Worm (Caenorhabditis elegans) whole organism, early embryonic: ENCODE data around the gene C39E9.12.

Source experiments
- F13C5.2 ChIP-seq: sonication (generic microtip); optimal IDR thresholded peaks from 2 replicates; lab custom pipeline; 2017; ENCODE audit warnings: mild to moderate bottlenecking, missing genetic modification characterization, inconsistent platforms, missing compliant biosample characterization
- ama-1 ChIP-seq: fragments of 150-350 bp; optimal IDR thresholded peaks from 2 replicates; lab custom pipeline; 2014
- ceh-13 ChIP-seq: fragments of 200-800 bp; sonication (Bioruptor generic); optimal IDR thresholded peaks from 2 replicates; lab custom pipeline; 2018; ENCODE audit warnings: mild to moderate bottlenecking, missing genetic modification characterization, missing compliant biosample characterization
- ceh-36 ChIP-seq: sonication (generic microtip); optimal IDR thresholded peaks from 2 replicates; lab custom pipeline; 2016; ENCODE audit warnings: missing genetic modification characterization, inconsistent platforms, missing compliant biosample characterization
- ets-7 ChIP-seq: sonication (generic microtip); optimal IDR thresholded peaks from 2 replicates; lab custom pipeline; 2016; ENCODE audit warnings: missing genotype, missing genetic modification characterization, missing compliant biosample characterization
- flt-1 ChIP-seq: fragments of 200-800 bp; sonication (Bioruptor generic); IDR thresholded peaks from 2 replicates; pipeline ENCODE4 v1.3.6; 2022; ENCODE audit warnings: missing genetic modification characterization, missing compliant biosample characterization
- hmbx-1 ChIP-seq: sonication (generic microtip); optimal IDR thresholded peaks from 2 replicates; lab custom pipeline; 2016; ENCODE audit warnings: mild to moderate bottlenecking, missing genetic modification characterization, missing compliant biosample characterization
- pes-1 ChIP-seq: fragments of 200-800 bp; sonication (Bioruptor generic); IDR thresholded peaks from 2 replicates; pipeline ENCODE4 v1.3.6; 2022; ENCODE audit warnings: missing genetic modification reagents, missing genetic modification characterization, missing compliant biosample characterization
- scrt-1 ChIP-seq: fragments of 200-800 bp; sonication (Bioruptor generic); IDR thresholded peaks from 2 replicates; pipeline ENCODE4 v1.3.6; 2022; ENCODE audit warnings: missing genetic modification characterization, missing compliant biosample characterization
- sea-1 ChIP-seq: fragments of 200-800 bp; sonication (Bioruptor generic); conservative IDR thresholded peaks from 2 replicates; pipeline ENCODE4 v1.3.6; 2022; ENCODE audit warnings: missing genetic modification characterization, missing compliant biosample characterization
- tbx-11 ChIP-seq: fragments of 200-800 bp; sonication (Bioruptor generic); IDR thresholded peaks from 2 replicates; pipeline ENCODE4 v1.3.6; 2022; ENCODE audit warnings: missing genetic modification characterization, missing compliant biosample characterization
- tbx-37 ChIP-seq: fragments of 200-800 bp; sonication (Bioruptor generic); conservative IDR thresholded peaks from 2 replicates; pipeline ENCODE4 v1.3.6; 2022; ENCODE audit warnings: missing genetic modification reagents, missing genetic modification characterization, missing compliant biosample characterization
- tra-4 ChIP-seq: sonication (generic microtip); optimal IDR thresholded peaks from 2 replicates; lab custom pipeline; 2017; ENCODE audit warnings: missing genetic modification characterization, missing compliant biosample characterization

DNA sequence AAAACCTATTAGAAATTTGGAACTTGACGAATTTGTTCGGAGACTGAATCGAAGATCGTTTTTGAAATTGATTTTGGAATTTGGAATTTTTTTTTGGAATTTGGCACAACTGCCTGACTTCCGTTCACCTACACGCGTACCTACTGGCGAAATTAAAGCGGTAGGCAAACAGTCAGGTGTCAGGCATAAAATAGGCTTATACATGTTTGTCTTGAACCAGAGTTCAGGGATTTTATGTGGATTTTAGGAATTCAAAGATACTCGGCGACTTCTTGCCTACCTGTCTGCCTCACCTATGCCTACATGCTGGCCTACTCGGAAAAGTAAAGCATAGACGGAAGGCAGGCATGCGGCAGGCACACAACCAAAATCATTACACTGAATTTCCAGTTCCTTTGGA is 15.5 kb upstream of the C39E9.12 start:
- TF ChIP-seq tbx-37 (GFP tag; lab: Robert Waterston, UW) (no peak), F13C5.2 (no peak), scrt-1 (GFP tag; lab: Robert Waterston, UW) (no peak), ets-7 (tag; lab: Kevin White, UChicago) (no peak), tbx-11 (no peak), ama-1 (lab: Kevin White, UChicago) (no peak), flt-1 (GFP tag; lab: Robert Waterston, UW) (no peak), tra-4 (tag; lab: Kevin White, UChicago) (no peak), hmbx-1 (no peak), pes-1 (GFP tag; lab: Robert Waterston, UW) (no peak), ceh-36 (tag; lab: Kevin White, UChicago) (no peak), sea-1 (no peak), ceh-13 (GFP tag; lab: Kevin White, UChicago) (no peak)
